Worm (Caenorhabditis elegans) whole organism, late embryonic: ENCODE measurements around the gene srh-201.

Experiments used
- K09A11.1 ChIP-seq: sonication (generic microtip); optimal IDR thresholded peaks from 2 replicates; lab custom pipeline; 2017; ENCODE audit warnings: antibody characterized with exemption, mild to moderate bottlenecking, missing genetic modification characterization, missing compliant biosample characterization; ENCODE audit not compliant: insufficient read depth
- T23F11.4 ChIP-seq: fragments of 200-800 bp; sonication (Bioruptor generic); optimal IDR thresholded peaks from 2 replicates; lab custom pipeline; 2018; ENCODE audit warnings: mild to moderate bottlenecking, missing genetic modification characterization, missing compliant biosample characterization
- ahr-1 ChIP-seq: sonication (generic microtip); optimal IDR thresholded peaks from 2 replicates; lab custom pipeline; 2016; ENCODE audit warnings: missing genetic modification characterization, missing compliant biosample characterization
- ama-1 ChIP-seq: fragments of 150-350 bp; optimal IDR thresholded peaks from 2 replicates; lab custom pipeline; 2014
- ceh-19 ChIP-seq: fragments of 200-800 bp; sonication (Bioruptor generic); optimal IDR thresholded peaks from 2 replicates; lab custom pipeline; 2018; ENCODE audit warnings: mild to moderate bottlenecking, missing genetic modification characterization, missing compliant biosample characterization
- ceh-22 ChIP-seq: sonication (generic microtip); optimal IDR thresholded peaks from 2 replicates; lab custom pipeline; 2017; ENCODE audit warnings: missing biosample characterization, missing genetic modification characterization
- ceh-24 ChIP-seq: sonication (generic microtip); optimal IDR thresholded peaks from 2 replicates; lab custom pipeline; 2016; ENCODE audit warnings: mild to moderate bottlenecking, missing genetic modification characterization, missing compliant biosample characterization
- ceh-30 ChIP-seq: fragments of 150-350 bp; optimal IDR thresholded peaks from 2 replicates; lab custom pipeline; 2014; ENCODE audit warnings: missing biosample characterization, missing genetic modification characterization
- ceh-31 ChIP-seq: sonication (generic microtip); optimal IDR thresholded peaks from 2 replicates; lab custom pipeline; 2016; ENCODE audit warnings: missing genetic modification characterization, missing compliant biosample characterization
- ceh-34 ChIP-seq: sonication (generic microtip); optimal IDR thresholded peaks from 2 replicates; lab custom pipeline; 2016; ENCODE audit warnings: mild to moderate bottlenecking, missing genetic modification characterization, missing compliant biosample characterization
- ceh-48 ChIP-seq: sonication (generic microtip); optimal IDR thresholded peaks from 2 replicates; lab custom pipeline; 2016; ENCODE audit warnings: missing genetic modification characterization, inconsistent platforms, missing compliant biosample characterization
- elt-2 ChIP-seq: sonication (generic microtip); optimal IDR thresholded peaks from 2 replicates; lab custom pipeline; 2016; ENCODE audit warnings: missing genetic modification reagents, missing genetic modification characterization, missing compliant biosample characterization
- elt-4 ChIP-seq: sonication (generic microtip); optimal IDR thresholded peaks from 2 replicates; lab custom pipeline; 2016; ENCODE audit warnings: missing genetic modification characterization, missing compliant biosample characterization
- eyg-1 ChIP-seq: sonication (generic microtip); optimal IDR thresholded peaks from 2 replicates; lab custom pipeline; 2016; ENCODE audit warnings: missing genotype, missing genetic modification characterization, missing compliant biosample characterization
- fkh-10 ChIP-seq: fragments of 150-350 bp; optimal IDR thresholded peaks from 2 replicates; lab custom pipeline; 2014; ENCODE audit warnings: missing biosample characterization, missing genetic modification reagents, missing genetic modification characterization
- gmeb-2 ChIP-seq: sonication (generic microtip); optimal IDR thresholded peaks from 2 replicates; lab custom pipeline; 2016; ENCODE audit warnings: missing genetic modification characterization, inconsistent platforms, missing compliant biosample characterization
- hlh-30 ChIP-seq: sonication (generic microtip); optimal IDR thresholded peaks from 2 replicates; lab custom pipeline; 2017; ENCODE audit warnings: antibody characterized with exemption, missing genetic modification characterization, missing compliant biosample characterization; ENCODE audit not compliant: insufficient read depth
- hlh-6 ChIP-seq: sonication (generic microtip); optimal IDR thresholded peaks from 2 replicates; lab custom pipeline; 2016; ENCODE audit warnings: missing genotype, missing genetic modification characterization, missing compliant biosample characterization
- hlh-8 ChIP-seq: sonication (generic microtip); optimal IDR thresholded peaks from 2 replicates; lab custom pipeline; 2016; ENCODE audit warnings: missing genotype, missing genetic modification characterization, missing compliant biosample characterization
- lim-6 ChIP-seq: sonication (generic microtip); optimal IDR thresholded peaks from 2 replicates; lab custom pipeline; 2016; ENCODE audit warnings: missing genetic modification characterization, missing compliant biosample characterization
- madf-2 ChIP-seq: sonication (generic microtip); optimal IDR thresholded peaks from 2 replicates; lab custom pipeline; 2017; ENCODE audit warnings: missing genetic modification characterization, missing compliant biosample characterization
- mec-3 ChIP-seq: sonication (generic microtip); optimal IDR thresholded peaks from 2 replicates; lab custom pipeline; 2016; ENCODE audit warnings: borderline replicate concordance, missing genetic modification characterization, missing compliant biosample characterization
- nfya-1 ChIP-seq: sonication (generic microtip); optimal IDR thresholded peaks from 2 replicates; lab custom pipeline; 2017; ENCODE audit warnings: missing genetic modification characterization, mild to moderate bottlenecking, missing compliant biosample characterization, antibody characterized with exemption, moderate library complexity
- nhr-11 ChIP-seq: fragments of 150-350 bp; optimal IDR thresholded peaks from 2 replicates; lab custom pipeline; 2014; ENCODE audit warnings: missing biosample characterization, missing genetic modification characterization
- odd-2 ChIP-seq: sonication (generic microtip); optimal IDR thresholded peaks from 2 replicates; lab custom pipeline; 2017; ENCODE audit warnings: antibody characterized with exemption, mild to moderate bottlenecking, missing genetic modification characterization, missing compliant biosample characterization
- pat-9 ChIP-seq: fragments of 200-800 bp; sonication (Bioruptor generic); optimal IDR thresholded peaks from 2 replicates; lab custom pipeline; 2018; ENCODE audit warnings: mild to moderate bottlenecking, missing genetic modification characterization, moderate library complexity, missing compliant biosample characterization
- pax-1 ChIP-seq: fragments of 150-350 bp; optimal IDR thresholded peaks from 2 replicates; lab custom pipeline; 2014; ENCODE audit warnings: missing biosample characterization, missing genetic modification characterization
- pha-2 ChIP-seq: sonication (generic microtip); optimal IDR thresholded peaks from 2 replicates; lab custom pipeline; 2017; ENCODE audit warnings: mild to moderate bottlenecking, missing genetic modification characterization, missing compliant biosample characterization
- pros-1 ChIP-seq: fragments of 150-350 bp; optimal IDR thresholded peaks from 2 replicates; lab custom pipeline; 2014; ENCODE audit warnings: missing biosample characterization, missing genetic modification reagents, missing genetic modification characterization
- rnt-1 ChIP-seq: sonication (generic microtip); optimal IDR thresholded peaks from 2 replicates; lab custom pipeline; 2016; ENCODE audit warnings: missing genetic modification characterization, missing compliant biosample characterization
- sdc-2 ChIP-seq: sonication (generic microtip); optimal IDR thresholded peaks from 2 replicates; lab custom pipeline; 2016; ENCODE audit warnings: missing genotype, missing genetic modification characterization, missing compliant biosample characterization
- sox-2 ChIP-seq: fragments of 200-800 bp; sonication (Bioruptor generic); IDR thresholded peaks from 2 replicates; pipeline ENCODE4 v1.3.6; 2022; ENCODE audit warnings: missing genetic modification reagents, missing genetic modification characterization, missing compliant biosample characterization
- sox-4 ChIP-seq: sonication (generic microtip); optimal IDR thresholded peaks from 2 replicates; lab custom pipeline; 2017; ENCODE audit warnings: mild to moderate bottlenecking, missing genetic modification characterization, inconsistent platforms, missing compliant biosample characterization
- ttx-3 ChIP-seq: sonication (generic microtip); optimal IDR thresholded peaks from 2 replicates; lab custom pipeline; 2016; ENCODE audit warnings: missing genetic modification reagents, missing genetic modification characterization, missing compliant biosample characterization
- unc-3 ChIP-seq, 2 experiments: fragments of 200-800 bp in 1 of 2; sonication (Bioruptor generic) in 1 of 2; sonication (generic microtip) in 1 of 2; conservative IDR thresholded peaks in 1 of 2; optimal IDR thresholded peaks in 1 of 2; 2 replicates each; pipeline versions ENCODE4 v1.3.6 to Lab custom; 2016 to 2022; ENCODE audit warnings: missing compliant biosample characterization in 2 of 2, missing genetic modification characterization in 2 of 2, missing genetic modification reagents in 1 of 2
- unc-42 ChIP-seq: sonication (generic microtip); optimal IDR thresholded peaks from 2 replicates; lab custom pipeline; 2016; ENCODE audit warnings: missing genotype, missing genetic modification characterization, missing compliant biosample characterization
- unc-55 ChIP-seq: sonication (generic microtip); optimal IDR thresholded peaks from 2 replicates; lab custom pipeline; 2017; ENCODE audit warnings: missing biosample characterization, missing genetic modification reagents, missing genetic modification characterization
- unc-86 ChIP-seq: sonication (generic microtip); optimal IDR thresholded peaks from 2 replicates; lab custom pipeline; 2016; ENCODE audit warnings: missing genetic modification characterization, missing compliant biosample characterization

Gene srh-201

ce11 chrV:9058627-9059026 is 45.0 kb upstream of the srh-201 start, which contains the start of gene C25E10.11:
TSS of gene C25E10.11 (minus strand) at chrV:9058727.
- TF ChIP-seq nhr-11, result no peak
- no peak for TF ChIP-seq pat-9 (tag; lab: Kevin White, UChicago)
- no peak for TF ChIP-seq odd-2 (tag; lab: Kevin White, UChicago)
- TF ChIP-seq ceh-19, result no peak
- no peak for TF ChIP-seq lim-6 (tag; lab: Kevin White, UChicago)
- TF ChIP-seq sox-4 (tag; lab: Kevin White, UChicago), result no peak
- no peak for TF ChIP-seq fkh-10 (GFP tag; lab: Kevin White, UChicago)
- TF ChIP-seq unc-3 (GFP tag; conservative IDR thresholded peaks at IDR 0.05; lab: Robert Waterston, UW), result no peak
- no peak for TF ChIP-seq unc-3 (tag; optimal IDR thresholded peaks at IDR 0.05; lab: Kevin White, UChicago)
- TF ChIP-seq ceh-48 (tag; lab: Kevin White, UChicago), result no peak
- no peak for TF ChIP-seq unc-42 (tag; lab: Kevin White, UChicago)
- TF ChIP-seq hlh-30 (tag; lab: Kevin White, UChicago), result no peak
- TF ChIP-seq mec-3 (tag; lab: Kevin White, UChicago), result no peak

ce11 chrV:9056253-9056652 is 42.6 kb upstream of the srh-201 start, which contains the start of gene C25E10.10:
TSS of gene C25E10.10 (minus strand) at chrV:9056353.
- TF ChIP-seq mec-3 (tag; lab: Kevin White, UChicago), result no peak
- TF ChIP-seq ceh-24 (tag; lab: Kevin White, UChicago), result no peak
- no peak for TF ChIP-seq unc-86 (tag; lab: Kevin White, UChicago)
- TF ChIP-seq sdc-2, result no peak
- TF ChIP-seq eyg-1 (tag; lab: Kevin White, UChicago), result no peak
- no peak for TF ChIP-seq ahr-1 (tag; lab: Kevin White, UChicago)
- TF ChIP-seq hlh-8 (tag; lab: Kevin White, UChicago), result no peak
- no peak for TF ChIP-seq ceh-22
- TF ChIP-seq nfya-1 (tag; lab: Kevin White, UChicago), result no peak
- TF ChIP-seq ceh-30, result no peak
- TF ChIP-seq pax-1 (tag; lab: Kevin White, UChicago), result no peak
- TF ChIP-seq ama-1, result no peak
- TF ChIP-seq elt-2, result no peak
- TF ChIP-seq unc-3 (GFP tag; conservative IDR thresholded peaks at IDR 0.05; lab: Robert Waterston, UW), result no peak
- no peak for TF ChIP-seq unc-3 (tag; optimal IDR thresholded peaks at IDR 0.05; lab: Kevin White, UChicago)
- TF ChIP-seq ttx-3, result no peak
- TF ChIP-seq, all 69 proteins: peak for 0

ce11 chrV:9055644-9056043 is 42.0 kb upstream of the srh-201 start:
- TF ChIP-seq hlh-30 (tag; lab: Kevin White, UChicago) (no peak), pros-1 (tag; lab: Kevin White, UChicago) (no peak), madf-2 (tag; lab: Kevin White, UChicago) (no peak)

- no peak for TF ChIP-seq nhr-11
- TF ChIP-seq rnt-1 (tag; lab: Kevin White, UChicago), result no peak
- no peak for TF ChIP-seq hlh-8 (tag; lab: Kevin White, UChicago)
- TF ChIP-seq unc-55, result no peak
- no peak for TF ChIP-seq ceh-24 (tag; lab: Kevin White, UChicago)
- no peak for TF ChIP-seq ceh-31
Observed at ce11 chrV:9054771-9055170, 41.1 kb upstream of the srh-201 start, which contains the start of gene swm-1. TSS of gene swm-1 (minus strand) at chrV:9054871.

ce11 chrV:9053969-9054368 is 40.3 kb upstream of the srh-201 start, which contains the start of gene C25E10.8:
TSS of gene C25E10.8 (minus strand) at chrV:9054069.
- TF ChIP-seq ceh-34 (tag; lab: Kevin White, UChicago) (no peak), gmeb-2 (tag; lab: Kevin White, UChicago) (no peak), ceh-24 (tag; lab: Kevin White, UChicago) (no peak), nhr-11 (no peak)

- TF ChIP-seq unc-86 (tag; lab: Kevin White, UChicago), result no peak
- no peak for TF ChIP-seq hlh-6 (tag; lab: Kevin White, UChicago)
- no peak for TF ChIP-seq K09A11.1 (tag; lab: Kevin White, UChicago)
- TF ChIP-seq T23F11.4 (GFP tag; lab: Kevin White, UChicago), result no peak
- TF ChIP-seq elt-4, result no peak
- TF ChIP-seq ama-1, result no peak
- TF ChIP-seq rnt-1 (tag; lab: Kevin White, UChicago), result no peak
- no peak for TF ChIP-seq sdc-2
- TF ChIP-seq pha-2, result no peak
- no peak for TF ChIP-seq eyg-1 (tag; lab: Kevin White, UChicago)
- TF ChIP-seq unc-55, result no peak
- TF ChIP-seq ahr-1 (tag; lab: Kevin White, UChicago), result no peak
- no peak for TF ChIP-seq hlh-30 (tag; lab: Kevin White, UChicago)
- no peak for TF ChIP-seq nfya-1 (tag; lab: Kevin White, UChicago)
- no peak for TF ChIP-seq sox-2 (GFP tag; lab: Robert Waterston, UW)
- no peak for TF ChIP-seq elt-2
Observed at ce11 chrV:9053235-9053634, 39.6 kb upstream of the srh-201 start.
